Worm (Caenorhabditis elegans) whole organism, L4 larva: Measurements from ENCODE around the gene srw-24.

ENCODE experiments used
- Y48G9A.11 ChIP-seq: fragments of 200-800 bp; sonication (Bioruptor generic); IDR thresholded peaks from 2 replicates; pipeline ENCODE4 v1.3.6; 2022; ENCODE audit warnings: missing genetic modification reagents, missing genetic modification characterization, missing compliant biosample characterization
- aly-2 ChIP-seq: sonication (generic microtip); optimal IDR thresholded peaks from 2 replicates; lab custom pipeline; 2018; ENCODE audit warnings: missing biosample characterization, missing genetic modification characterization
- ceh-82 ChIP-seq: sonication (generic microtip); optimal IDR thresholded peaks from 2 replicates; lab custom pipeline; 2017; ENCODE audit warnings: missing biosample characterization, missing genetic modification characterization
- ces-1 ChIP-seq: fragments of 150-350 bp; sonication (generic microtip); optimal IDR thresholded peaks from 4 replicates; lab custom pipeline; 2014; ENCODE audit warnings: missing biosample characterization, missing genetic modification reagents, missing genetic modification characterization
- dmd-8 ChIP-seq: fragments of 200-800 bp; sonication (Bioruptor generic); IDR thresholded peaks from 2 replicates; pipeline ENCODE4 v1.3.6; 2022; ENCODE audit warnings: missing genetic modification characterization, missing compliant biosample characterization
- fos-1 ChIP-seq: fragments of 150-350 bp; optimal IDR thresholded peaks from 2 replicates; lab custom pipeline; 2014; ENCODE audit warnings: missing biosample characterization, missing genetic modification characterization
- mdl-1 ChIP-seq, 2 experiments: fragments of 150-350 bp in 1 of 2; sonication (generic microtip) in 1 of 2; optimal IDR thresholded peaks; 2 replicates each; lab custom pipeline; 2014 to 2017; ENCODE audit warnings: missing biosample characterization in 2 of 2, missing genetic modification characterization in 2 of 2
- nhr-11 ChIP-seq: fragments of 150-350 bp; optimal IDR thresholded peaks from 2 replicates; lab custom pipeline; 2014; ENCODE audit warnings: missing biosample characterization, missing genetic modification characterization
- nhr-76 ChIP-seq: fragments of 150-350 bp; optimal IDR thresholded peaks from 2 replicates; lab custom pipeline; 2014; ENCODE audit warnings: missing biosample characterization, missing genetic modification characterization
- rbr-2 ChIP-seq: sonication (generic microtip); optimal IDR thresholded peaks from 2 replicates; lab custom pipeline; 2016; ENCODE audit warnings: missing genotype, missing genetic modification characterization, missing compliant biosample characterization
- skn-1 ChIP-seq: fragments of 150-350 bp; optimal IDR thresholded peaks from 2 replicates; lab custom pipeline; 2014; ENCODE audit warnings: missing biosample characterization, missing genetic modification characterization
- unc-130 ChIP-seq: sonication (generic microtip); optimal IDR thresholded peaks from 2 replicates; lab custom pipeline; 2016; ENCODE audit warnings: missing genetic modification reagents, missing genetic modification characterization, missing compliant biosample characterization
- zag-1 ChIP-seq: fragments of 150-350 bp; optimal IDR thresholded peaks from 2 replicates; lab custom pipeline; 2014; ENCODE audit warnings: missing biosample characterization, missing genetic modification characterization

DNA sequence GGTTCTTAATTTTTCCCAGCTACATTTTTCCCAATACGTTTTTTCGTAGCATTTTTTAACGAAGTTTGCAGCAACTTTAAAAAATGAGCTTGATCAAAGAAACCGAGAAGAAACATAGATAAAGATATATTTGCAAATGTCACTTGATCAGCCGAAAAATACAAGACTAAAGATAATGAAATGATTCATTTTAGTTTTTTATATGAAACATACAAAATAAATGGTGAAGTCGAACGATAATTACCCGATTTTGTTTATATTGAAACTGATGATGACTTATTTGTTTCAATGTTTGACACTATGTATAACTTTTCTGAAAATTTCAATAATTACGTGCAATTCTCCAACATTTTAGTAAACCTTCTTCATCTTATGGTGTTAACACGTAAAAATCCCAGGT lies 44.5 kb downstream of the srw-24 start, which contains the start of gene srw-22:
- no peak for TF ChIP-seq ceh-82
- no peak for TF ChIP-seq dmd-8 (GFP tag; lab: Robert Waterston, UW)
- TF ChIP-seq ces-1 (GFP tag; lab: Kevin White, UChicago) = no peak
- TF ChIP-seq nhr-76 (tag; lab: Kevin White, UChicago) = no peak
- TF ChIP-seq unc-130 (GFP tag; lab: Kevin White, UChicago) = no peak
- TF ChIP-seq aly-2 (tag; lab: Kevin White, UChicago) = no peak
- TF ChIP-seq fos-1 (tag; lab: Kevin White, UChicago) = no peak
- no peak for TF ChIP-seq skn-1
- no peak for TF ChIP-seq zag-1 (tag; lab: Kevin White, UChicago)
- TF ChIP-seq nhr-11 (tag; lab: Kevin White, UChicago) = no peak
- TF ChIP-seq Y48G9A.11 = no peak
- TF ChIP-seq mdl-1 (tag; optimal IDR thresholded peaks at IDR 0.05; lab: Kevin White, UChicago) = no peak
- no peak for TF ChIP-seq rbr-2
